Fruit fly (Drosophila melanogaster) whole organism, adult: ENCODE results near the gene Tom70.

Experiments
- CG14711 ChIP-seq: fragments of 200-800 bp; sonication (Bioruptor generic); optimal IDR thresholded peaks from 2 replicates; lab custom pipeline; 2018; ENCODE audit warnings: missing biosample characterization, mild to moderate bottlenecking, missing genetic modification characterization, moderate library complexity
- kay ChIP-seq: fragments of 200-800 bp; sonication (Bioruptor generic); peaks from one replicate; lab custom pipeline; 2016; ENCODE audit warnings: missing biosample characterization, missing genetic modification characterization, borderline replicate concordance
- ovo ChIP-seq: fragments of 200-800 bp; sonication (Bioruptor generic); optimal IDR thresholded peaks from 2 replicates; lab custom pipeline; 2016; ENCODE audit warnings: missing biosample characterization, missing genetic modification characterization
- pad ChIP-seq: fragments of 200-800 bp; sonication (Bioruptor generic); optimal IDR thresholded peaks from 3 replicates; lab custom pipeline; 2017; ENCODE audit warnings: missing biosample characterization, missing genetic modification characterization, mild to moderate bottlenecking, moderate library complexity, missing genetic modification reagents

DNA sequence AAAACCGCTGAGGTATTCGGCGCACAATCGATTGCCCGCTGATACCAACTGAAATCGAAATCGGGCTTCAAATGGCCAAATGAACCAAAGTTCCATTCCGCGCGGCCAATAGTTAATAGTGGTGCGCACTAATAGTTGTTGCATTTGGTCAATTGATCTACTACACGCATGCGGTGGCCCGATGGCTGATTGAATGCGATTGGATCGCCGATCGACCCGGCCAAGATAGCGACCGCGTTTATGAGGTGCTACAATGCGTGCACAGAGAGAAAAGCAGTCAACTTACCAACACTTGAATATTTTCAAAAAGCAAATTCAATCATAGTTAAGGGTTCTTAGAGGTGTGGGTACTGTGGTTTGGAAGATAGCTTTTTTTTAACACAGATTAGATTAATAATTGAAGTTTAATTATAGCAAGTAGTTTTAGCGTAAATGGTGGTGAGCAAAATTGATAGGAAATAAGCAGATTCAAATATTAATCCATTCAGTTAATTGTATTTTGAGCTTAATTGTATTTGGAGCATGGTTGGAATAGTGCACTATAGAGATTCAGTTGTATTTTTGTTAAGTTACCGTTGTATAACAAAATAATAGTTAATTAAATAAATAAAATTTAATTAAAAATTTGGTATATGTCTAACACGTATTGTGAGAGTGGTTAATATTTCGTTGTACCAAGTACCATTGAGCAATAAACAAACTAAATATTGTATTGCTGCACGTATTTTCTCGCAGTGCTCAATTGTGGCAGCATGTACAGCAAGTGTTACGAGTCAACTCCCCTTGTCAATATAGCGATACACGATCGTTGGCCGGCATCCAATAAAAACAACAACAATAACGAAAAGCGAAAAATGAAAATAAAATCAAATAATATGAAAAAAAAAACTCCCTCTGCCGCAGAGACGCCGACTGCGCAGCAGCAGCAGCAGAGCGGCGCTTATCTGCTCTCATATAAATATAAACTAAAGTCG is 11.6 kb downstream of the Tom70 start:
- no peak for TF ChIP-seq pad (GFP tag; lab: Kevin White, UChicago)
- no peak for TF ChIP-seq ovo (GFP tag; lab: Kevin White, UChicago)
- TF ChIP-seq kay = no peak
- TF ChIP-seq CG14711 (tag; lab: Kevin White, UChicago) = no peak
